Worm (Caenorhabditis elegans) whole organism, midembryonic: ENCODE data around the gene W01F3.2.

Experiments
- T22C8.4 ChIP-seq: fragments of 200-800 bp; sonication (Bioruptor generic); IDR thresholded peaks from 2 replicates; pipeline ENCODE4 v1.3.6; 2022; ENCODE audit warnings: missing genetic modification characterization, missing compliant biosample characterization
- cog-1 ChIP-seq: sonication (generic microtip); optimal IDR thresholded peaks from 2 replicates; lab custom pipeline; 2016; ENCODE audit warnings: missing genetic modification characterization, missing compliant biosample characterization
- flt-1 ChIP-seq: fragments of 200-800 bp; sonication (Bioruptor generic); IDR thresholded peaks from 2 replicates; pipeline ENCODE4 v1.3.6; 2022; ENCODE audit warnings: missing genetic modification characterization, missing compliant biosample characterization
- klf-2 ChIP-seq: fragments of 200-800 bp; sonication (Bioruptor generic); conservative IDR thresholded peaks from 2 replicates; pipeline ENCODE4 v1.3.6; 2022; ENCODE audit warnings: missing genetic modification reagents, missing genetic modification characterization, missing compliant biosample characterization
- med-1 ChIP-seq: sonication (generic microtip); optimal IDR thresholded peaks from 2 replicates; lab custom pipeline; 2017; ENCODE audit warnings: missing genetic modification characterization, mild to moderate bottlenecking, missing compliant biosample characterization, antibody characterized with exemption, missing genetic modification reagents; ENCODE audit not compliant: insufficient read depth
- ref-1 ChIP-seq: fragments of 200-800 bp; sonication (Bioruptor generic); conservative IDR thresholded peaks from 2 replicates; pipeline ENCODE4 v1.3.6; 2022; ENCODE audit warnings: missing genetic modification reagents, missing genetic modification characterization, missing compliant biosample characterization
- tab-1 ChIP-seq: fragments of 200-800 bp; sonication (Bioruptor generic); IDR thresholded peaks from 2 replicates; pipeline ENCODE4 v1.3.6; 2022; ENCODE audit warnings: missing genetic modification characterization, missing compliant biosample characterization
- ztf-23 ChIP-seq: fragments of 200-800 bp; sonication (Bioruptor generic); IDR thresholded peaks from 2 replicates; pipeline ENCODE4 v1.3.6; 2022; ENCODE audit warnings: missing genetic modification reagents, missing genetic modification characterization, missing compliant biosample characterization
- ztf-29 ChIP-seq: fragments of 200-800 bp; sonication (Bioruptor generic); IDR thresholded peaks from 2 replicates; pipeline ENCODE4 v1.3.6; 2022; ENCODE audit warnings: missing genetic modification reagents, missing genetic modification characterization, missing compliant biosample characterization

W01F3.2 gene

ce11 chrV:20666905-20667304 is 6.8 kb downstream of the W01F3.2 start, which contains the start of gene mlt-11:
Gene mlt-11, plus strand, starts transcription at chrV:20667205.
- TF ChIP-seq ref-1 (no peak), med-1 (GFP tag; lab: Kevin White, UChicago) (no peak), cog-1 (tag; lab: Kevin White, UChicago) (no peak), klf-2 (GFP tag; lab: Robert Waterston, UW) (no peak), ztf-23 (GFP tag; lab: Robert Waterston, UW) (no peak), tab-1 (GFP tag; lab: Robert Waterston, UW) (no peak), T22C8.4 (no peak), flt-1 (GFP tag; lab: Robert Waterston, UW) (no peak), ztf-29 (no peak)

ce11 chrV:20670625-20671024 is 10.5 kb downstream of the W01F3.2 start:
- TF ChIP-seq ref-1 (no peak), ztf-23 (GFP tag; lab: Robert Waterston, UW) (no peak), klf-2 (GFP tag; lab: Robert Waterston, UW) (no peak), ztf-29 (no peak), flt-1 (GFP tag; lab: Robert Waterston, UW) (no peak), cog-1 (tag; lab: Kevin White, UChicago) (no peak), med-1 (GFP tag; lab: Kevin White, UChicago) (no peak), tab-1 (GFP tag; lab: Robert Waterston, UW) (no peak), T22C8.4 (no peak)

ce11 chrV:20680189-20680588 is 20.1 kb downstream of the W01F3.2 start:
- TF ChIP-seq med-1 (GFP tag; lab: Kevin White, UChicago) (no peak), klf-2 (GFP tag; lab: Robert Waterston, UW) (no peak), ref-1 (no peak), ztf-23 (GFP tag; lab: Robert Waterston, UW) (no peak), flt-1 (GFP tag; lab: Robert Waterston, UW) (no peak), tab-1 (GFP tag; lab: Robert Waterston, UW) (no peak), cog-1 (tag; lab: Kevin White, UChicago) (no peak), T22C8.4 (no peak), ztf-29 (no peak)

ce11 chrV:20681120-20681519 is 21.0 kb downstream of the W01F3.2 start, which contains the start of gene srsx-35:
Gene srsx-35, plus strand, starts transcription at chrV:20681420.
- TF ChIP-seq tab-1 (GFP tag; lab: Robert Waterston, UW), result no peak
- no peak for TF ChIP-seq ref-1
- no peak for TF ChIP-seq ztf-23 (GFP tag; lab: Robert Waterston, UW)
- TF ChIP-seq ztf-29, result no peak
- TF ChIP-seq med-1 (GFP tag; lab: Kevin White, UChicago), result no peak
- no peak for TF ChIP-seq T22C8.4
- no peak for TF ChIP-seq cog-1 (tag; lab: Kevin White, UChicago)
- TF ChIP-seq klf-2 (GFP tag; lab: Robert Waterston, UW), result no peak
- no peak for TF ChIP-seq flt-1 (GFP tag; lab: Robert Waterston, UW)

- TF ChIP-seq ztf-23 (GFP tag; lab: Robert Waterston, UW), result no peak
- no peak for TF ChIP-seq T22C8.4
- no peak for TF ChIP-seq tab-1 (GFP tag; lab: Robert Waterston, UW)
- no peak for TF ChIP-seq klf-2 (GFP tag; lab: Robert Waterston, UW)
Measured at ce11 chrV:20681824-20682223, 21.7 kb downstream of the W01F3.2 start.

- no peak for TF ChIP-seq T22C8.4
- no peak for TF ChIP-seq tab-1 (GFP tag; lab: Robert Waterston, UW)
- TF ChIP-seq ztf-29, result no peak
- no peak for TF ChIP-seq klf-2 (GFP tag; lab: Robert Waterston, UW)
Measured at ce11 chrV:20682309-20682708, 22.2 kb downstream of the W01F3.2 start.

- TF ChIP-seq ztf-23 (GFP tag; lab: Robert Waterston, UW) (no peak), ztf-29 (no peak), T22C8.4 (no peak), tab-1 (GFP tag; lab: Robert Waterston, UW) (no peak), ref-1 (no peak), flt-1 (GFP tag; lab: Robert Waterston, UW) (no peak), cog-1 (tag; lab: Kevin White, UChicago) (no peak), med-1 (GFP tag; lab: Kevin White, UChicago) (no peak)
Measured at ce11 chrV:20685383-20685782, 25.3 kb downstream of the W01F3.2 start, which contains the start of gene klf-2. Gene klf-2, plus strand, starts transcription at chrV:20685683.

- 0 out of 2 replicates have a peak, but pooled peaks have one; percentile 26 for TF ChIP-seq T22C8.4
- no peak for TF ChIP-seq flt-1 (GFP tag; lab: Robert Waterston, UW)
Measured at ce11 chrV:20689481-20690039, 29.4 kb downstream of the W01F3.2 start, which contains the start of gene F53F8.3. Gene F53F8.3, minus strand, starts transcription at chrV:20689531.

ce11 chrV:20691585-20691984 is 31.5 kb downstream of the W01F3.2 start, which contains the start of gene F53F8.4:
Gene F53F8.4, minus strand, starts transcription at chrV:20691685.
- TF ChIP-seq ref-1 (no peak), ztf-29 (no peak), flt-1 (GFP tag; lab: Robert Waterston, UW) (no peak)

- TF ChIP-seq cog-1 (tag; lab: Kevin White, UChicago) (no peak), ztf-23 (GFP tag; lab: Robert Waterston, UW) (no peak), tab-1 (GFP tag; lab: Robert Waterston, UW) (no peak), ztf-29 (no peak), med-1 (GFP tag; lab: Kevin White, UChicago) (no peak), flt-1 (GFP tag; lab: Robert Waterston, UW) (no peak), T22C8.4 (no peak), klf-2 (GFP tag; lab: Robert Waterston, UW) (no peak), ref-1 (no peak)
Measured at ce11 chrV:20692903-20693302, 32.8 kb downstream of the W01F3.2 start.
